Fruit fly (Drosophila melanogaster): ENCODE results near the gene mkg-p.

The mkg-p gene

dm6 chr3L:8440771-8441549 lies 35.9 kb upstream of the mkg-p start:
- TF ChIP-seq CG17801 (GFP tag; optimal IDR thresholded peaks at IDR 0.05; ENCODE audit: partially characterized antibody), result peak; percentile 77

DNA sequence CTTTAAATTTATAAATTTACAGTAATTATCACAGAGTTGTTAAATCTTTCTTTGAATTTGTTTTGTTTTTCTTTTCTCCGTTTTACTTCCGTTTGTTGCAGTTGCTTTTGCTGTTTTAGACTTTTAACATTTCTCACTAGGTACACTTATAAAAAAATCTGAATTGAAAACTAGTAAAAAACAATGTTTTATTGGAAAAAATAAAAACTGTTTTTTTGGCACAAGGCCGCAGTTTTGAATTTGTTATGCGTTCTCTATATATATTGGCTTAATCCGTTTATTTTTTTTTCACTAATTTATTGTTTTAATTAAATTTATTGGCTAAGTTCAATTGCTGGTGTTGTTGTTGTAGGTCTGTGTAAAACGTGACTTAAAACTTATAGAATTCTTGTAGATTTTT lies 35.0 kb upstream of the mkg-p start:
- TF ChIP-seq CG17801 (GFP tag; optimal IDR thresholded peaks at IDR 0.05; ENCODE audit: partially characterized antibody), result no peak

DNA sequence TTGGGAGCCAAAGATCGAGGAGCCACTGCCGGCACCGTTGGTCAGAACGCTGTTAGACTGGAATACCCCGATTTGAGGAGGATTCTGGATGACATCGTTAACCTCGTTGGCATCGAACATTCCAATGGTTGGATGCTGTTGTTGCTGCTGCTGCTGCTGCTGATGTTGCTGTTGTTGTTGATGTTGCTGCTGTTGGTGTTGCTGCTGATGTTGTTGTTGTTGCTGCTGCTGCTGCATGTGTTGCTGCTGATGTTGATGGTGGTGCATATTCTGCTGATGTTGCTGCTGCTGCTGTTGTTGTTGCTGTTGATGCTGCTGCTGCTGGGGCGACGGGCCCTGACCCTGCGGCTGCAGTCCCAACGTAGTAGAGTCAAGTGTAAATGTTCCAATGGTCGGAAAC lies 32.5 kb upstream of the mkg-p start:
- no peak for TF ChIP-seq CG17801 (GFP tag; optimal IDR thresholded peaks at IDR 0.05; ENCODE audit: partially characterized antibody)

dm6 chr3L:8424831-8425336 lies 19.8 kb upstream of the mkg-p start, which contains the start of gene Cbl:
TSS of gene Cbl (plus strand) at chr3L:8424954.
- peak; percentile 24 for TF ChIP-seq CG17801 (GFP tag; optimal IDR thresholded peaks at IDR 0.05; ENCODE audit: partially characterized antibody)

- no peak for TF ChIP-seq CG17801 (GFP tag; optimal IDR thresholded peaks at IDR 0.05; ENCODE audit: partially characterized antibody)
Observed at dm6 chr3L:8423156-8423555, 18.1 kb upstream of the mkg-p start.

DNA sequence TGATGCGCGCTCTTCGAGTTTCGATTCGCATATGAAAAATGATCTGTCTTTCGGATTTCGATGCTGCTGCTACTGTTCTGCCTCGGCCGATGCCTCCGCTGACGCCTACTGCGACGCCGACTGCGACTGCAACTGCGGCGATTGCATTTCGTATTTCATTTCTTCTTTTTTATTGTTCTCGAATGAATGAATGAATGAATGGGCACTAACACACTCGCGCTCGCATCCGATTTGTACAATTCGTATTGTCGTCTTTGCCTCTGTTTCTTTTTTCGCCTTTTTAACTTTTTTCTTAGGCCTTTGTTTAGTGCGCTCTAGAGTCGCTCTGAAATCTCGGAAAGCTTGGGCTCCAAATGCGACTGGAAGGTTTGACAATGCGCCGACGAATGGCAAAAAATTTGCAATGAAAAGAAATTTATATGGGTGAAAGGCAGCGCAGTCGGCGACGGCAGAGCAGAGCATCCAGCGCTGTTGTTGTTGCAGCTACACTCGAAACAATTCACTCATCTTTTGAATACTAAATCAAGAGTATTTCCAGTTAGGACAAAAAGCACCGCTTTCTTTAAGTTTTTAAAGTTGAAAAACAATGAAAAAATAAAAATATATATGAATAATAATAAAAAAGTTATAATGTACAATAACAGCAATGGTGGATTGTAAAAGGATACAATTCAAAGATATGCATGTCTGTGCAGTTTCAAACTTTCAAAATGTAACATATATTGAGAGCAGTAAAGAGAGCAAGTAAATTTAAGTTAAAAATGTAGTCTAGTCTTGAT lies 16.9 kb upstream of the mkg-p start, which contains the start of gene CG32354:
Gene CG32354 (minus strand): TSS at position 398 of the 779 bp plus-strand sequence.
- peak; percentile 20 for TF ChIP-seq CG17801 (GFP tag; optimal IDR thresholded peaks at IDR 0.05; ENCODE audit: partially characterized antibody)

- no peak for TF ChIP-seq CG17801 (GFP tag; optimal IDR thresholded peaks at IDR 0.05; ENCODE audit: partially characterized antibody)
Observed at dm6 chr3L:8421361-8421760, 16.3 kb upstream of the mkg-p start.

dm6 chr3L:8419622-8420176 lies 14.6 kb upstream of the mkg-p start:
- no peak for TF ChIP-seq CG17801 (GFP tag; optimal IDR thresholded peaks at IDR 0.05; ENCODE audit: partially characterized antibody)

DNA sequence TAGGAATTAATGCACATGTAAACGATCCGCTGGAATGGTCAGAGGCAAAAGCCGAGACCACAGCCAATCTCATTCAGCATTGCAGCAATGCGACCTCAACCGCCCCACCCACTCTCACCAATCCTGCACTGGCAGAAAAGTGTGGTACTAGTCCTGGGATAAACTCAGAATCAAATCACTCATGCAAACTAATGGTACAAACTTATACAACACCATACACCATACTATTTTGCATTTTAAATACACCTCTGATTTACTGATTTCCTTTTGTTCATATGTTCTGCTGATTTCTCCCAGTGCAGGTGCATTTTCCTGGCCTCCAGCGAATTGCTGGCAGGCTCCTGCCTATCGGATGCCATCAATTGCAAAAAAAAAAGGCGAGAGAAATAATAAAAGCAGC lies 13.9 kb upstream of the mkg-p start:
- TF ChIP-seq CG17801 (GFP tag; optimal IDR thresholded peaks at IDR 0.05; ENCODE audit: partially characterized antibody), result no peak

DNA sequence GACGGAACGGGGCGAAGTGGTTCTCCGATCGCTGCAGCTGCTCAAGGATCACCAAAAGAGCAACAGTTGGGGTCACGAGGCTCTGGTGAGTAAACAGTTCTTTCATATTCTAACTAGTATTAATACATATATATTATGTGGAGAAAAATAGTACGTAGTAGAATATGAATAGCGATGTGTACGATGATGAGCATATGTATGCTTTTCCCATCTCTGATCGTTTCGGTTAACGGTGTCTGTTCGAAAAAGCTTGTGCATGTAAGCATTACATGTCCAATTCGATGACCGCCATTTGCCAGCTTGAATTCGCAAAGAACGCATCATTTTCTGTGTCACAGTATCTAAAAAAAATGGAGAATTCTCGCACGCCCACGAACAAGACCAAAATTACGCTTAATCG lies 7.6 kb upstream of the mkg-p start, which contains the start of the genes Oseg1 and mtrm:
Gene Oseg1 (minus strand): TSS at position 101 of the 400 bp plus-strand sequence.
Gene mtrm (plus strand): TSS at position 288 of the 400 bp plus-strand sequence.
- no peak for TF ChIP-seq CG17801 (GFP tag; optimal IDR thresholded peaks at IDR 0.05; ENCODE audit: partially characterized antibody)

dm6 chr3L:8411439-8411897 lies 6.4 kb upstream of the mkg-p start, which contains the start of gene Exo70:
TSS of gene Exo70 (plus strand) at chr3L:8411851.
- TF ChIP-seq CG17801 (GFP tag; optimal IDR thresholded peaks at IDR 0.05; ENCODE audit: partially characterized antibody), result no peak

dm6 chr3L:8398763-8399445 lies 6.2 kb downstream of the mkg-p start:
- peak; percentile 95 for TF ChIP-seq CG17801 (GFP tag; optimal IDR thresholded peaks at IDR 0.05; ENCODE audit: partially characterized antibody)

dm6 chr3L:8396187-8396586 lies 8.9 kb downstream of the mkg-p start:
- no peak for TF ChIP-seq CG17801 (GFP tag; optimal IDR thresholded peaks at IDR 0.05; ENCODE audit: partially characterized antibody)

DNA sequence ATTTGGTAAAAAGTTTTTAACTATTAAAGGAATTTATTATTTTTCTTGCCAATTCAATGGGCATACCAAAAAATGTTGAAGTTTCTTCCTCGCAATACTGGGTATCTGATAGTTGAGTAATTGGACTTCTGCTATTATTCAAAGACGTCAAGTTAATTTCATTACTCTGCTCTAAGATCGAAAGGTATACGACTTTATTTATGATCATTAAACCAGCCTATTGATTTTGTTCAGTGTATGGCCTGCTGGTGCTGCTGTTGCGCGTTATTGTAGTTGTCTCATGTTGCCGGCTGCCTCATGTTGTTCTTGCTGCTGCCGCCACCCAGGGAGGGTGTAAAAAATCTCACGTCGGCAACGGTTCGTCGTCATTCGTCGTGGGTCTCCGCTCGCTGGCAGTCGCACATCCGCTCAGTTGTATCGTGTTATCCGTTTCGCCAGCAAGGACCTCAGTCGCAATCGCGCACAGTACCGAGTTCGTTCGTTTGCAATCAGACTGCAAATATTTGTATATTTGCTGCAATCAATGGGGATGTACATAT lies 9.4 kb downstream of the mkg-p start, which contains the start of gene CG7120:
Gene CG7120 (plus strand): TSS at position 371 of the 539 bp plus-strand sequence.
- TF ChIP-seq CG17801 (GFP tag; optimal IDR thresholded peaks at IDR 0.05; ENCODE audit: partially characterized antibody), result no peak
